Worm (Caenorhabditis elegans): ENCODE measurements around the gene C03B1.6.

The C03B1.6 gene

ce11 chrX:6377634-6378288 lies 27.6 kb downstream of the C03B1.6 start, which contains the start of gene lmp-1:
Gene lmp-1 (minus strand): TSS chrX:6377684.
- TF ChIP-seq unc-55 (GFP tag; optimal IDR thresholded peaks at IDR 0.05) = no peak
- TF ChIP-seq fos-1 (tag; optimal IDR thresholded peaks at IDR 0.05) = peak; percentile 37

- TF ChIP-seq mdl-1 (tag; optimal IDR thresholded peaks at IDR 0.05) (no peak), sma-3 (GFP tag; optimal IDR thresholded peaks at IDR 0.05) (peak; percentile 13), elt-1 (tag; optimal IDR thresholded peaks at IDR 0.05) (no peak), nhr-11 (tag; optimal IDR thresholded peaks at IDR 0.05) (no peak), ztf-1 (GFP tag; conservative IDR thresholded peaks at IDR 0.05) (no peak), nhr-129 (tag; optimal IDR thresholded peaks at IDR 0.05) (peak; percentile 88), peb-1 (tag; optimal IDR thresholded peaks at IDR 0.05) (no peak), fos-1 (tag; optimal IDR thresholded peaks at IDR 0.05) (peak; percentile 53), F13H6.1 (tag; optimal IDR thresholded peaks at IDR 0.05) (peak; percentile 67), sem-4 (tag; optimal IDR thresholded peaks at IDR 0.05) (no peak), nhr-25 (tag; optimal IDR thresholded peaks at IDR 0.05) (no peak), nhr-237 (tag; optimal IDR thresholded peaks at IDR 0.05) (no peak), blmp-1 (tag; optimal IDR thresholded peaks at IDR 0.05; ENCODE audit: insufficient read depth) (no peak), nhr-10 (tag; optimal IDR thresholded peaks at IDR 0.05) (no peak), C34F6.9 (tag; optimal IDR thresholded peaks at IDR 0.05) (peak; percentile 65), unc-39 (tag; optimal IDR thresholded peaks at IDR 0.05) (no peak), ceh-16 (tag; optimal IDR thresholded peaks at IDR 0.05) (peak; percentile 60), alr-1 (tag; optimal IDR thresholded peaks at IDR 0.05) (no peak), R02D3.7 (tag; optimal IDR thresholded peaks at IDR 0.05) (no peak), gmeb-1 (tag; optimal IDR thresholded peaks at IDR 0.05) (no peak), crh-2 (tag; optimal IDR thresholded peaks at IDR 0.05) (peak; percentile 54), lsy-2 (tag; optimal IDR thresholded peaks at IDR 0.05) (peak in 1 of 2 experiments; percentile 55), aly-2 (tag; optimal IDR thresholded peaks at IDR 0.05) (no peak), lin-39 (tag; optimal IDR thresholded peaks at IDR 0.05) (no peak), ceh-82 (tag; optimal IDR thresholded peaks at IDR 0.05) (no peak), unc-62 (GFP tag; optimal IDR thresholded peaks at IDR 0.05) (no peak), nhr-23 (tag; optimal IDR thresholded peaks at IDR 0.05) (no peak), ZK546.5 (tag; optimal IDR thresholded peaks at IDR 0.05) (no peak), snpc-4 (tag; optimal IDR thresholded peaks at IDR 0.05) (no peak), nhr-77 (tag; optimal IDR thresholded peaks at IDR 0.05) (no peak), nhr-21 (tag; optimal IDR thresholded peaks at IDR 0.05) (peak; percentile 36), zag-1 (tag; optimal IDR thresholded peaks at IDR 0.05) (peak; percentile 32), ztf-4 (tag; optimal IDR thresholded peaks at IDR 0.05) (no peak), sma-9 (GFP tag; optimal IDR thresholded peaks at IDR 0.05) (peak; percentile 54), sma-9 (tag; optimal IDR thresholded peaks at IDR 0.05) (no peak), nhr-12 (tag; optimal IDR thresholded peaks at IDR 0.05) (no peak), nhr-6 (tag; optimal IDR thresholded peaks at IDR 0.05) (no peak), lin-11 (tag; optimal IDR thresholded peaks at IDR 0.05) (peak; percentile 78), mab-5 (tag; optimal IDR thresholded peaks at IDR 0.05) (no peak), ztf-11 (tag; optimal IDR thresholded peaks at IDR 0.05) (no peak), egl-27 (tag; optimal IDR thresholded peaks at IDR 0.05) (peak; percentile 32), mbf-1 (tag; optimal IDR thresholded peaks at IDR 0.05) (no peak), lin-13 (GFP tag; optimal IDR thresholded peaks at IDR 0.05) (peak; percentile 44), skn-1 (tag; optimal IDR thresholded peaks at IDR 0.05) (no peak), elt-3 (tag; optimal IDR thresholded peaks at IDR 0.05) (no peak), dmd-4 (tag; optimal IDR thresholded peaks at IDR 0.05) (no peak), Y55F3AM.14 (GFP tag; optimal IDR thresholded peaks at IDR 0.05) (no peak), unc-55 (GFP tag; optimal IDR thresholded peaks at IDR 0.05) (peak; percentile 64), ama-1 (optimal IDR thresholded peaks at IDR 0.05) (no peak)
Measured at ce11 chrX:6378363-6378762, 28.2 kb downstream of the C03B1.6 start.
